Worm (Caenorhabditis elegans) whole organism, midembryonic: ENCODE data around the gene btb-12.

Experiments used
- T22C8.4 ChIP-seq: fragments of 200-800 bp; sonication (Bioruptor generic); IDR thresholded peaks from 2 replicates; pipeline ENCODE4 v1.3.6; 2022; ENCODE audit warnings: missing genetic modification characterization, missing compliant biosample characterization
- cog-1 ChIP-seq: sonication (generic microtip); optimal IDR thresholded peaks from 2 replicates; lab custom pipeline; 2016; ENCODE audit warnings: missing genetic modification characterization, missing compliant biosample characterization
- ztf-23 ChIP-seq: fragments of 200-800 bp; sonication (Bioruptor generic); IDR thresholded peaks from 2 replicates; pipeline ENCODE4 v1.3.6; 2022; ENCODE audit warnings: missing genetic modification reagents, missing genetic modification characterization, missing compliant biosample characterization

ce11 chrII:1618948-1619347, 36.1 kb upstream of the btb-12 start, which contains the start of gene fbxa-166:
- no peak for TF ChIP-seq cog-1 (tag; lab: Kevin White, UChicago)
- no peak for TF ChIP-seq ztf-23 (GFP tag; lab: Robert Waterston, UW)
- no peak for TF ChIP-seq T22C8.4
